Worm (Caenorhabditis elegans): ENCODE data around the gene M151.10.

ce11 chrII:3640197-3640596 is at the start of gene M151.10:
- no peak for TF ChIP-seq ZK546.5 (tag; optimal IDR thresholded peaks at IDR 0.05)
- no peak for TF ChIP-seq fkh-2 (tag; optimal IDR thresholded peaks at IDR 0.05)
- TF ChIP-seq R02D3.7 (tag; optimal IDR thresholded peaks at IDR 0.05): no peak
- no peak for TF ChIP-seq nhr-12 (tag; optimal IDR thresholded peaks at IDR 0.05)
- TF ChIP-seq aly-2 (tag; optimal IDR thresholded peaks at IDR 0.05): no peak
- TF ChIP-seq nhr-43 (tag; optimal IDR thresholded peaks at IDR 0.05; ENCODE audit: poor library complexity, severe bottlenecking): no peak

Data from whole organism, L3 larva.